Worm (Caenorhabditis elegans) whole organism, L4/young adult: Measurements from ENCODE around the gene R10H10.3.

ENCODE experiments used
- W03F9.2 ChIP-seq: fragments of 150-350 bp; optimal IDR thresholded peaks from 2 replicates; lab custom pipeline; 2014; ENCODE audit warnings: missing biosample characterization, missing genetic modification characterization
- dao-5 ChIP-seq: sonication (generic microtip); optimal IDR thresholded peaks from 2 replicates; lab custom pipeline; 2016; ENCODE audit warnings: missing genotype, missing genetic modification characterization, moderate library complexity, missing compliant biosample characterization
- him-1 ChIP-seq: sonication (generic microtip); optimal IDR thresholded peaks from 2 replicates; lab custom pipeline; 2016; ENCODE audit warnings: missing genotype, missing genetic modification reagents, missing genetic modification characterization, missing compliant biosample characterization

DNA sequence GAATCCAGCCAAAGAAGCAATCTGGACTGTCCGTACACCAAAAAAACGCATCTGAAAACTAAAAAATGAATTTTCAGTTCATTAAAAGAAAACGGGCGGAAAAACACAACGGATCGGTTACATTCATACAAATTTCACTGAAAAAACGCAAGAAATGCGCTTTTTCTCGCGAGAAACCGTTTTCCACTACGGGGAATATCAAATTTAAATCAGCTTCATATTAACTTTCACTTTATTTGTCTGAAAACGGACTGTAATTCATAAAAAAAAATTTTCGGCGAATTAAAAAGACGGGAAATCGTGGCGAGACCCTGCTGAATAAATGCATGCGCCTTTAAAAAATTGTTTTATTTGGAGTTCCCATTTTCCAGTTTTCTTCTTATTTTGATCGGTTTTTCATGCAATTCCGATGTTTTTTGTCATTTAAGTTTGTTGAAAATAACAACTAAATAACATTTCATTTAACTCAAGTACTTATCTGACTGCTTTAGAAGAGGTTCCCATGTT, 20.5 kb upstream of the R10H10.3 start, which contains the start of gene pges-2:
- TF ChIP-seq him-1 (no peak), dao-5 (no peak), W03F9.2 (tag; lab: Kevin White, UChicago) (peak; percentile 44)
